Worm (Caenorhabditis elegans) whole organism, early embryonic: ENCODE results near the gene ZK470.14.

Experiments used
- aly-1 ChIP-seq: sonication (generic microtip); optimal IDR thresholded peaks from 2 replicates; lab custom pipeline; 2016; ENCODE audit warnings: missing genetic modification characterization, missing compliant biosample characterization
- ama-1 ChIP-seq: fragments of 150-350 bp; optimal IDR thresholded peaks from 2 replicates; lab custom pipeline; 2014
- ets-7 ChIP-seq: sonication (generic microtip); optimal IDR thresholded peaks from 2 replicates; lab custom pipeline; 2016; ENCODE audit warnings: missing genotype, missing genetic modification characterization, missing compliant biosample characterization
- flt-1 ChIP-seq: fragments of 200-800 bp; sonication (Bioruptor generic); IDR thresholded peaks from 2 replicates; pipeline ENCODE4 v1.3.6; 2022; ENCODE audit warnings: missing genetic modification characterization, missing compliant biosample characterization
- hmg-4 ChIP-seq: fragments of 200-800 bp; sonication (Bioruptor generic); optimal IDR thresholded peaks from 2 replicates; lab custom pipeline; 2018; ENCODE audit warnings: mild to moderate bottlenecking, missing genetic modification characterization, missing compliant biosample characterization
- hnd-1 ChIP-seq: sonication (generic microtip); optimal IDR thresholded peaks from 2 replicates; lab custom pipeline; 2016; ENCODE audit warnings: missing genetic modification characterization, missing compliant biosample characterization
- scrt-1 ChIP-seq: fragments of 200-800 bp; sonication (Bioruptor generic); IDR thresholded peaks from 2 replicates; pipeline ENCODE4 v1.3.6; 2022; ENCODE audit warnings: missing genetic modification characterization, missing compliant biosample characterization
- sea-1 ChIP-seq: fragments of 200-800 bp; sonication (Bioruptor generic); conservative IDR thresholded peaks from 2 replicates; pipeline ENCODE4 v1.3.6; 2022; ENCODE audit warnings: missing genetic modification characterization, missing compliant biosample characterization

- TF ChIP-seq aly-1 (no peak), hnd-1 (tag; lab: Kevin White, UChicago) (no peak), flt-1 (GFP tag; lab: Robert Waterston, UW) (no peak), hmg-4 (GFP tag; lab: Kevin White, UChicago) (no peak), ets-7 (no peak), sea-1 (no peak), ama-1 (lab: Kevin White, UChicago) (no peak), scrt-1 (no peak)
Observed at ce11 chrX:4192235-4192634, 25.0 kb downstream of the ZK470.14 start.
